Fruit fly (Drosophila melanogaster): Measurements from ENCODE around the gene mrt.

The mrt gene

dm6 chr3R:27288202-27289135 lies 6.0 kb upstream of the mrt start, which contains the start of the genes bigmax and Hmu (continued):
- TF ChIP-seq CG14965 (GFP tag; optimal IDR thresholded peaks at IDR 0.05; ENCODE audit: borderline replicate concordance): peak; percentile 65
- no peak; the same call in 1 of the 2 replicates for TF ChIP-seq CG5953 (GFP tag; IDR thresholded peaks at IDR 0.05)
- TF ChIP-seq exex (tag; optimal IDR thresholded peaks at IDR 0.05): peak; percentile 65
- peak; percentile 76 for TF ChIP-seq B-H2 (GFP tag; optimal IDR thresholded peaks at IDR 0.05)
- TF ChIP-seq CkIIα-i1 (GFP tag; IDR thresholded peaks at IDR 0.05): no peak
- TF ChIP-seq CrebB (tag; optimal IDR thresholded peaks at IDR 0.05): peak; percentile 69
- no peak for TF ChIP-seq prd (optimal IDR thresholded peaks at IDR 0.05)
- TF ChIP-seq prd (GFP tag; IDR thresholded peaks at IDR 0.05): peak; percentile 84
- TF ChIP-seq CG17186 (GFP tag; optimal IDR thresholded peaks at IDR 0.05): peak; percentile 64
- TF ChIP-seq tx (GFP tag; optimal IDR thresholded peaks at IDR 0.05): peak; percentile 85
- peak; percentile 90 for TF ChIP-seq Hmr (GFP tag; optimal IDR thresholded peaks at IDR 0.05)
- TF ChIP-seq slbo (GFP tag; IDR thresholded peaks at IDR 0.05): peak; percentile 92
- peak; percentile 85 for TF ChIP-seq CG9609 (GFP tag; optimal IDR thresholded peaks at IDR 0.05)
- TF ChIP-seq CG15514 (GFP tag; optimal IDR thresholded peaks at IDR 0.05): peak; percentile 87
- TF ChIP-seq TFAM (GFP tag; optimal IDR thresholded peaks at IDR 0.05): no peak
- peak; percentile 87 to 89 for TF ChIP-seq chif (GFP tag; optimal IDR thresholded peaks at IDR 0.05)
- TF ChIP-seq CG18599 (GFP tag; optimal IDR thresholded peaks at IDR 0.05): peak; percentile 85
- TF ChIP-seq tio (GFP tag; optimal IDR thresholded peaks at IDR 0.05): no peak
- peak; percentile 89 for TF ChIP-seq jumu (GFP tag; optimal IDR thresholded peaks at IDR 0.05)
- peak; percentile 99 for TF ChIP-seq Med (GFP tag)
- TF ChIP-seq nau (GFP tag; optimal IDR thresholded peaks at IDR 0.05): peak; percentile 62
- TF ChIP-seq dmrt99B (tag; optimal IDR thresholded peaks at IDR 0.05): peak; percentile 66
- peak; percentile 84 for TF ChIP-seq dysf (GFP tag; IDR thresholded peaks at IDR 0.05)
- 0 out of 2 replicates have a peak, but pooled peaks have one; percentile 48 for TF ChIP-seq gsb (GFP tag; IDR thresholded peaks at IDR 0.05)
- TF ChIP-seq PHDP (tag; optimal IDR thresholded peaks at IDR 0.05): peak; percentile 87
- TF ChIP-seq CG10431 (GFP tag; optimal IDR thresholded peaks at IDR 0.05): no peak
- TF ChIP-seq trh (GFP tag; optimal IDR thresholded peaks at IDR 0.05): peak; percentile 59
- TF ChIP-seq ro (GFP tag; IDR thresholded peaks at IDR 0.05): peak; percentile 53
- peak; percentile 59; the same call in 1 of the 3 replicates for TF ChIP-seq gce (GFP tag; IDR thresholded peaks at IDR 0.05)
- no peak for TF ChIP-seq Dfd (GFP tag; optimal IDR thresholded peaks at IDR 0.05)
- no peak for TF ChIP-seq CG10321 (GFP tag; IDR thresholded peaks at IDR 0.05)
- TF ChIP-seq scrt (GFP tag; optimal IDR thresholded peaks at IDR 0.05): peak; percentile 72
- no peak for TF ChIP-seq hth (optimal IDR thresholded peaks at IDR 0.05)
- peak; percentile 88 for TF ChIP-seq Ptx1 (GFP tag; IDR thresholded peaks at IDR 0.05)
- peak; percentile 69 for TF ChIP-seq CG10979 (tag; optimal IDR thresholded peaks at IDR 0.05)
- no peak for TF ChIP-seq Lpt (GFP tag; optimal IDR thresholded peaks at IDR 0.05)
- TF ChIP-seq Fer3 (tag; optimal IDR thresholded peaks at IDR 0.05): peak; percentile 85
- peak; percentile 99 for TF ChIP-seq Sry-δ (GFP tag; optimal IDR thresholded peaks at IDR 0.05)
- TF ChIP-seq Jarid2 (GFP tag; optimal IDR thresholded peaks at IDR 0.05): peak; percentile 51
- TF ChIP-seq CG13775 (GFP tag; optimal IDR thresholded peaks at IDR 0.05): peak; percentile 86
- TF ChIP-seq Mes4 (GFP tag; optimal IDR thresholded peaks at IDR 0.05): peak; percentile 66
- TF ChIP-seq gcm2 (GFP tag; optimal IDR thresholded peaks at IDR 0.05): peak; percentile 50
- peak; percentile 79 for TF ChIP-seq CG6689 (GFP tag; IDR thresholded peaks at IDR 0.05)
- TF ChIP-seq fd3F (GFP tag; optimal IDR thresholded peaks at IDR 0.05): peak; percentile 70
- TF ChIP-seq CG15073 (GFP tag; optimal IDR thresholded peaks at IDR 0.05): no peak
- no peak for TF ChIP-seq pan (optimal IDR thresholded peaks at IDR 0.05)
- TF ChIP-seq pan (GFP tag; optimal IDR thresholded peaks at IDR 0.05 in 1 of 2, IDR thresholded peaks at IDR 0.05 in 1 of 2): peak in 1 of 2 experiments; percentile 90
- TF ChIP-seq mam (GFP tag; optimal IDR thresholded peaks at IDR 0.05): peak; percentile 94
- TF ChIP-seq CG18619 (GFP tag; optimal IDR thresholded peaks at IDR 0.05): peak; percentile 73
